Worm (Caenorhabditis elegans) whole organism, mixed stage, embryonic: Measurements from ENCODE around the gene clc-17.

ENCODE experiments used
- ces-1 ChIP-seq: fragments of 150-350 bp; optimal IDR thresholded peaks from 2 replicates; lab custom pipeline; 2014; ENCODE audit warnings: missing biosample characterization, missing genetic modification reagents, missing genetic modification characterization
- elt-3 ChIP-seq: fragments of 150-350 bp; optimal IDR thresholded peaks from 2 replicates; lab custom pipeline; 2014; ENCODE audit warnings: missing biosample characterization, missing genetic modification characterization
- nhr-12 ChIP-seq: fragments of 150-350 bp; optimal IDR thresholded peaks from 2 replicates; lab custom pipeline; 2014; ENCODE audit warnings: missing biosample characterization, missing genetic modification characterization
- nhr-237 ChIP-seq: fragments of 150-350 bp; optimal IDR thresholded peaks from 2 replicates; lab custom pipeline; 2014; ENCODE audit warnings: missing biosample characterization, missing genetic modification characterization
- snpc-4 ChIP-seq: fragments of 150-350 bp; optimal IDR thresholded peaks from 2 replicates; lab custom pipeline; 2014; ENCODE audit warnings: missing biosample characterization, missing genetic modification characterization
- sptf-1 ChIP-seq: sonication (generic microtip); optimal IDR thresholded peaks from 2 replicates; lab custom pipeline; 2017; ENCODE audit warnings: mild to moderate bottlenecking, missing genetic modification characterization, moderate library complexity, missing compliant biosample characterization

ce11 chrX:11085162-11085561 lies 22.0 kb upstream of the clc-17 start, which contains the start of gene W04G3.7:
- TF ChIP-seq snpc-4 (no peak), sptf-1 (tag; lab: Kevin White, UChicago) (no peak), elt-3 (tag; lab: Kevin White, UChicago) (no peak), nhr-237 (tag; lab: Kevin White, UChicago) (no peak), nhr-12 (tag; lab: Kevin White, UChicago) (no peak), ces-1 (GFP tag; lab: Kevin White, UChicago) (no peak)
